Worm (Caenorhabditis elegans) whole organism, L1 larva: ENCODE data around the gene EGAP1.1.

ENCODE experiments used
- C04F5.9 ChIP-seq: sonication (generic microtip); optimal IDR thresholded peaks from 2 replicates; lab custom pipeline; 2016; ENCODE audit warnings: missing genetic modification characterization, missing compliant biosample characterization
- F16B12.6 ChIP-seq: fragments of 150-350 bp; optimal IDR thresholded peaks from 2 replicates; lab custom pipeline; 2014; ENCODE audit warnings: missing biosample characterization, missing genetic modification characterization
- Y116A8C.19 ChIP-seq: sonication (generic microtip); optimal IDR thresholded peaks from 2 replicates; lab custom pipeline; 2016; ENCODE audit warnings: missing compliant biosample characterization, missing genetic modification characterization, borderline replicate concordance
- aha-1 ChIP-seq: fragments of 150-350 bp; optimal IDR thresholded peaks from 2 replicates; lab custom pipeline; 2014; ENCODE audit warnings: missing biosample characterization, missing genetic modification characterization
- aly-2 ChIP-seq: fragments of 150-350 bp; optimal IDR thresholded peaks from 2 replicates; lab custom pipeline; 2014; ENCODE audit warnings: missing biosample characterization, missing genetic modification characterization
- ama-1 ChIP-seq: fragments of 150-350 bp; optimal IDR thresholded peaks from 2 replicates; lab custom pipeline; 2014
- blmp-1 ChIP-seq: fragments of 150-350 bp; optimal IDR thresholded peaks from 2 replicates; lab custom pipeline; 2014; ENCODE audit warnings: missing biosample characterization, missing genetic modification characterization
- ceh-63 ChIP-seq: fragments of 200-800 bp; sonication (Bioruptor generic); optimal IDR thresholded peaks from 2 replicates; lab custom pipeline; 2018; ENCODE audit warnings: mild to moderate bottlenecking, missing genetic modification characterization, missing compliant biosample characterization
- ceh-82 ChIP-seq, 3 experiments: fragments of 150-350 bp in 1 of 3; sonication (generic microtip) in 2 of 3; optimal IDR thresholded peaks; 2 replicates each; lab custom pipeline; 2014 to 2017; ENCODE audit warnings: missing biosample characterization in 3 of 3, missing genetic modification characterization in 3 of 3
- ceh-90 ChIP-seq: sonication (generic microtip); optimal IDR thresholded peaks from 2 replicates; lab custom pipeline; 2016; ENCODE audit warnings: missing genetic modification characterization, missing compliant biosample characterization
- dpl-1 ChIP-seq, 3 experiments: fragments of 150-350 bp in 2 of 3; sonication (generic microtip) in 1 of 3; optimal IDR thresholded peaks; 2 replicates each; lab custom pipeline; 2014 to 2017; ENCODE audit warnings: missing biosample characterization in 3 of 3, missing genetic modification characterization in 3 of 3, missing genetic modification reagents in 3 of 3
- efl-1 ChIP-seq, 4 experiments: fragments of 150-350 bp; optimal IDR thresholded peaks in 3 of 4; peaks in 1 of 4; 1 replicate in 1 of 4; 2 replicates in 3 of 4; lab custom pipeline; 2014; ENCODE audit warnings: missing biosample characterization in 2 of 4, missing genetic modification characterization in 2 of 4, missing genetic modification reagents in 2 of 4
- egl-13 ChIP-seq: sonication (generic microtip); optimal IDR thresholded peaks from 2 replicates; lab custom pipeline; 2016; ENCODE audit warnings: missing genotype, missing genetic modification reagents, missing genetic modification characterization, missing compliant biosample characterization
- egl-27 ChIP-seq, 2 experiments: fragments of 150-350 bp in 1 of 2; sonication (generic microtip); optimal IDR thresholded peaks; 3 replicates each; lab custom pipeline; 2017 to 2018; ENCODE audit warnings: missing biosample characterization in 2 of 2, missing genetic modification characterization in 2 of 2, missing genetic modification reagents in 2 of 2
- fkh-10 ChIP-seq: sonication (generic microtip); optimal IDR thresholded peaks from 2 replicates; lab custom pipeline; 2017; ENCODE audit warnings: missing biosample characterization, missing genetic modification reagents, missing genetic modification characterization
- fkh-8 ChIP-seq: sonication (generic microtip); optimal IDR thresholded peaks from 2 replicates; lab custom pipeline; 2016; ENCODE audit warnings: mild to moderate bottlenecking, missing genetic modification characterization, missing compliant biosample characterization
- fos-1 ChIP-seq: fragments of 150-350 bp; optimal IDR thresholded peaks from 2 replicates; lab custom pipeline; 2014; ENCODE audit warnings: missing biosample characterization, missing genetic modification characterization
- grh-1 ChIP-seq: fragments of 200-800 bp; sonication (Bioruptor generic); IDR thresholded peaks from 2 replicates; pipeline ENCODE4 v1.3.6; 2022; ENCODE audit warnings: missing genetic modification reagents, missing genetic modification characterization, missing compliant biosample characterization
- irx-1 ChIP-seq: sonication (generic microtip); optimal IDR thresholded peaks from 2 replicates; lab custom pipeline; 2016; ENCODE audit warnings: missing genetic modification characterization, missing compliant biosample characterization
- jun-1 ChIP-seq: fragments of 150-350 bp; optimal IDR thresholded peaks from 2 replicates; lab custom pipeline; 2014; ENCODE audit warnings: missing biosample characterization, missing genetic modification reagents, missing genetic modification characterization
- lin-13 ChIP-seq: fragments of 150-350 bp; optimal IDR thresholded peaks from 2 replicates; lab custom pipeline; 2014; ENCODE audit warnings: missing biosample characterization, missing genetic modification reagents, missing genetic modification characterization
- lin-14 ChIP-seq: fragments of 200-800 bp; sonication (Bioruptor generic); optimal IDR thresholded peaks from 2 replicates; lab custom pipeline; 2018; ENCODE audit warnings: mild to moderate bottlenecking, missing genetic modification characterization, moderate library complexity, missing compliant biosample characterization
- lin-15B ChIP-seq: fragments of 150-350 bp; sonication (generic microtip); optimal IDR thresholded peaks from 3 replicates; lab custom pipeline; 2014; ENCODE audit warnings: missing biosample characterization, missing genetic modification characterization
- lin-35 ChIP-seq, 2 experiments: fragments of 150-350 bp; optimal IDR thresholded peaks; 2 replicates each; lab custom pipeline; 2014; ENCODE audit warnings: missing biosample characterization in 2 of 2, missing genetic modification characterization in 2 of 2, missing genetic modification reagents in 2 of 2
- lsy-2 ChIP-seq, 2 experiments: fragments of 150-350 bp; optimal IDR thresholded peaks; 2 replicates each; lab custom pipeline; 2014; ENCODE audit warnings: missing biosample characterization in 2 of 2, missing genetic modification characterization in 2 of 2
- mdl-1 ChIP-seq, 2 experiments: fragments of 150-350 bp; optimal IDR thresholded peaks; 2 replicates each; lab custom pipeline; 2014 to 2017; ENCODE audit warnings: missing biosample characterization in 2 of 2, missing genetic modification characterization in 2 of 2, inconsistent platforms in 1 of 2
- mep-1 ChIP-seq: fragments of 150-350 bp; optimal IDR thresholded peaks from 2 replicates; lab custom pipeline; 2014; ENCODE audit warnings: missing biosample characterization, missing genetic modification characterization
- nhr-11 ChIP-seq: fragments of 150-350 bp; optimal IDR thresholded peaks from 2 replicates; lab custom pipeline; 2014; ENCODE audit warnings: missing biosample characterization, missing genetic modification characterization
- nhr-12 ChIP-seq: sonication (generic microtip); optimal IDR thresholded peaks from 2 replicates; lab custom pipeline; 2017; ENCODE audit warnings: missing biosample characterization, missing genetic modification characterization
- nhr-19 ChIP-seq: fragments of 200-800 bp; sonication (Bioruptor generic); conservative IDR thresholded peaks from 2 replicates; pipeline ENCODE4 v1.3.6; 2022; ENCODE audit warnings: missing genetic modification characterization, missing compliant biosample characterization
- nhr-20 ChIP-seq: sonication (generic microtip); optimal IDR thresholded peaks from 2 replicates; lab custom pipeline; 2016; ENCODE audit warnings: mild to moderate bottlenecking, missing genetic modification characterization, missing compliant biosample characterization
- nhr-237 ChIP-seq: fragments of 150-350 bp; optimal IDR thresholded peaks from 2 replicates; lab custom pipeline; 2014; ENCODE audit warnings: missing biosample characterization, missing genetic modification characterization
- nhr-28 ChIP-seq: fragments of 150-350 bp; optimal IDR thresholded peaks from 2 replicates; lab custom pipeline; 2014; ENCODE audit warnings: missing biosample characterization, missing genetic modification characterization
- nhr-47 ChIP-seq: sonication (generic microtip); optimal IDR thresholded peaks from 2 replicates; lab custom pipeline; 2016; ENCODE audit warnings: mild to moderate bottlenecking, missing genetic modification characterization, moderate library complexity, missing compliant biosample characterization
- nhr-71 ChIP-seq: sonication (generic microtip); optimal IDR thresholded peaks from 2 replicates; lab custom pipeline; 2016; ENCODE audit warnings: mild to moderate bottlenecking, missing genetic modification characterization, moderate library complexity, missing compliant biosample characterization
- nhr-84 ChIP-seq: sonication (generic microtip); optimal IDR thresholded peaks from 2 replicates; lab custom pipeline; 2017; ENCODE audit warnings: missing biosample characterization, missing genetic modification characterization
- nhr-85 ChIP-seq: sonication (generic microtip); peaks from one replicate; lab custom pipeline; 2016; ENCODE audit warnings: missing genetic modification characterization, inconsistent platforms, missing compliant biosample characterization
- nhr-90 ChIP-seq: sonication (generic microtip); optimal IDR thresholded peaks from 2 replicates; lab custom pipeline; 2016; ENCODE audit warnings: mild to moderate bottlenecking, missing genetic modification characterization, missing compliant biosample characterization; ENCODE audit not compliant: poor library complexity
- pax-3 ChIP-seq: fragments of 200-800 bp; sonication (Bioruptor generic); optimal IDR thresholded peaks from 2 replicates; lab custom pipeline; 2018; ENCODE audit warnings: mild to moderate bottlenecking, missing genetic modification characterization, moderate library complexity, missing compliant biosample characterization
- rnt-1 ChIP-seq: sonication (generic microtip); optimal IDR thresholded peaks from 2 replicates; lab custom pipeline; 2016; ENCODE audit warnings: mild to moderate bottlenecking, missing genetic modification characterization, moderate library complexity, missing compliant biosample characterization
- snu-23 ChIP-seq: sonication (generic microtip); optimal IDR thresholded peaks from 2 replicates; lab custom pipeline; 2016; ENCODE audit warnings: missing genetic modification characterization, missing compliant biosample characterization
- swsn-7 ChIP-seq: sonication (generic microtip); optimal IDR thresholded peaks from 2 replicates; lab custom pipeline; 2016; ENCODE audit warnings: missing genetic modification characterization, missing compliant biosample characterization
- tbx-2 ChIP-seq: sonication (generic microtip); optimal IDR thresholded peaks from 2 replicates; lab custom pipeline; 2016; ENCODE audit warnings: missing genetic modification characterization, missing compliant biosample characterization
- xbp-1 ChIP-seq: sonication (generic microtip); optimal IDR thresholded peaks from 2 replicates; lab custom pipeline; 2016; ENCODE audit warnings: missing genetic modification characterization, missing compliant biosample characterization
- zag-1 ChIP-seq: fragments of 150-350 bp; optimal IDR thresholded peaks from 2 replicates; lab custom pipeline; 2014; ENCODE audit warnings: missing biosample characterization, missing genetic modification characterization
- zip-4 ChIP-seq: fragments of 200-800 bp; sonication (Bioruptor generic); optimal IDR thresholded peaks from 2 replicates; lab custom pipeline; 2018; ENCODE audit warnings: mild to moderate bottlenecking, missing genetic modification characterization, moderate library complexity, missing compliant biosample characterization
- ztf-11 ChIP-seq, 2 experiments: sonication (generic microtip); optimal IDR thresholded peaks; 2 replicates each; lab custom pipeline; 2016 to 2017; ENCODE audit warnings: missing genetic modification characterization in 2 of 2, missing biosample characterization in 1 of 2, missing compliant biosample characterization in 1 of 2

EGAP1.1 gene

DNA sequence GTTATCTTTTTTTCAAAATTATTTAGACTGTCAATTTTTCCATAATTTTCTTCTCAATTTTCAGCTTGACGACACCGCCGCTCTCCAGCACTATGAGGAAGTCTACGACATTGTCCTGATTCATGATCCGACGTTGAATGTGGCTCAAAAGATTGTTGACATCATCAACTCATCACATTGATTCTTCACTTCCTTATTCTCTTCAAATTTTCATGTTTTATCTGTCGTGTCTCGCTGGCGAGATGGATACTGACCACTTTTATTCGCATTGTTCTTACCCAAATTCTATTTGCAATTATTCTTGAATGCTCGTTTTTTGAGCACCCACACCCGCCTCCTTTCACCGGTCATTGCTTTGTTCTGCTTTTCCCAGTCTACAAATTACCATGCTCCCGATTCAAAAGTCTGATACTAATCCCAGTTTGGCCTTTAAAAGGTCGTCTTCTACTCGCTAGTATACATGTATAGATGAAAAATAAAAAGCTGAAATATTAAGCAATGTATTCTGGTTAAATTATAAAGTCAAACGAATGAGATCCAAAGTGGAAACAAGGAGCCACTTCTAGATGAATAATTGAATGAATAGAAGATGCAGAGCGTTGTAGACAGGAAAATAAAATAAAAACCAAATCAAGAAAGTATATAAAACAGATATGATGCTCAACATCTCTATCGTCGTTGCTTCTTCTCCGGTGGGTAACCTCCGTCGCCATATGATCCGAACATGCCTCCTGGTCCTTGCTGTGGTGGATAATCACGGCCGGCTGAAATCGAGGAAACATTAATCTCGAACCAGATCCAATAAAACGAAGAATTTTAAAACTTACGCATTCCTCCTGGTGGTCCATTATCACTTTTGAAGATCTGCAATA is 16.3 kb upstream of the EGAP1.1 start (continued):
- peak; percentile 4 for TF ChIP-seq nhr-90 (tag; lab: Kevin White, UChicago)
- peak; percentile 9 for TF ChIP-seq ama-1
- no peak for TF ChIP-seq irx-1 (tag; lab: Kevin White, UChicago)
- no peak for TF ChIP-seq egl-27 (tag; optimal IDR thresholded peaks at IDR 0.05; lab: Kevin White, UChicago)
- no peak for TF ChIP-seq zip-4 (GFP tag; lab: Kevin White, UChicago)

DNA sequence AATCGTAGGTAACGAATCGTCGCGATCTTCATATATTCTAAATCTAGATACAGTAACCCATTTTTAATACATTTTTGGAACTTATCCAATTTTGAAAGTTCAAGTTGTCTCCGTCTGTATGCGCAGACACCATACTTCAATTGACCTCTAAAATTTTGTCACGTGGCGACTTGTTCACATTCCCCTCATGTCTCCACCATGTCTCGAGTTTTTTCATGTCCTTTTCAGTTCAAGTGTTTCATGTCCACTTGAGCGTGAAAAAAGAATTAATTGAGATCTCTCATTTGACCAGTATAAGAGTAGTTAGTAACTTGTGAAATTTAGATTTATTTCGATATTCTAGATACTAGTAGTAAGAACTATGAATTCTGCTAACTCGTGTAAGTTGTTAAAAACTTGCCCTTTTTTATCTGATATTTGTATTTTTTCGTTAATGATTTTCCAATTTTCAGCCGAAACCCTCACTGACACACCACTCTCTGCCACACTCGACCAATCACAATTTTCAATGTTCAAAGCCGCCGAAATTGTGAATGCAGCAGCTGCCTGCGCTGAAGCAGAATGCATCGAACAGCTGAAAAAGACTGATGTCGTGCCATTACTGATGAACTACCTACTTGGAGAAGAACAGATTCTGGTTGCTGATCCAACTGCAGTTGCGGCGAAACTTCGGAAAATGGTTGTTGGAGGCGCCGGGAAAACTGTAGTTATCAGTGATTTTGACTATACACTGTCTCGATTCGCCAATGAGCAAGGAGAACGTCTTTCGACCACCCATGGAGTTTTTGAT is 14.8 kb upstream of the EGAP1.1 start:
- no peak for TF ChIP-seq pax-3 (tag; lab: Kevin White, UChicago)
- TF ChIP-seq mdl-1 (tag; optimal IDR thresholded peaks at IDR 0.05; lab: Kevin White, UChicago) = peak in 1 of 2 experiments; percentile 63
- TF ChIP-seq fkh-8 (tag; lab: Kevin White, UChicago) = peak; percentile 13
- TF ChIP-seq C04F5.9 (tag; lab: Kevin White, UChicago) = no peak
- TF ChIP-seq lin-15B = no peak
- peak; percentile 1 for TF ChIP-seq F16B12.6 (tag; lab: Kevin White, UChicago)
- TF ChIP-seq lin-35 (GFP tag; optimal IDR thresholded peaks at IDR 0.05; lab: Kevin White, UChicago) = peak; percentile 3 to 53
- TF ChIP-seq ceh-82 (tag; optimal IDR thresholded peaks at IDR 0.05; lab: Kevin White, UChicago) = peak in 1 of 3 experiments; percentile 12
- TF ChIP-seq nhr-90 (tag; lab: Kevin White, UChicago) = no peak
- TF ChIP-seq ceh-90 (tag; lab: Kevin White, UChicago) = no peak
- TF ChIP-seq nhr-47 = peak; percentile 12
- peak; percentile 52; the same call in 1 of the 2 replicates for TF ChIP-seq grh-1 (GFP tag; lab: Robert Waterston, UW)
- TF ChIP-seq efl-1 (optimal IDR thresholded peaks at IDR 0.05; lab: Kevin White, UChicago) = peak in 1 of 2 experiments; percentile 14
- TF ChIP-seq efl-1 (GFP tag; optimal IDR thresholded peaks at IDR 0.05 in 1 of 2; lab: Kevin White, UChicago) = peak in 1 of 2 experiments; percentile 93
- no peak for TF ChIP-seq lin-13 (GFP tag; lab: Kevin White, UChicago)
- peak in 2 of 3 experiments; percentile 25 for TF ChIP-seq dpl-1 (GFP tag; optimal IDR thresholded peaks at IDR 0.05; lab: Kevin White, UChicago)
- TF ChIP-seq fos-1 (tag; lab: Kevin White, UChicago) = no peak
- no peak for TF ChIP-seq ceh-63 (GFP tag; lab: Kevin White, UChicago)
- peak; percentile 71 for TF ChIP-seq nhr-20 (tag; lab: Kevin White, UChicago)
- peak; percentile 84 for TF ChIP-seq lin-14 (GFP tag; lab: Kevin White, UChicago)
- TF ChIP-seq nhr-237 = no peak
- TF ChIP-seq nhr-28 (tag; lab: Kevin White, UChicago) = no peak
- no peak for TF ChIP-seq ztf-11 (tag; optimal IDR thresholded peaks at IDR 0.05; lab: Kevin White, UChicago)
- no peak for TF ChIP-seq aha-1 (tag; lab: Kevin White, UChicago)
- TF ChIP-seq fkh-10 = peak; percentile 50
- no peak for TF ChIP-seq aly-2 (tag; lab: Kevin White, UChicago)
- TF ChIP-seq egl-13 (tag; lab: Kevin White, UChicago) = no peak
- no peak for TF ChIP-seq rnt-1 (tag; lab: Kevin White, UChicago)
- peak; percentile 19 for TF ChIP-seq swsn-7
- peak; percentile 46 for TF ChIP-seq blmp-1 (tag; lab: Kevin White, UChicago)
- TF ChIP-seq jun-1 (tag; lab: Kevin White, UChicago) = no peak
- no peak for TF ChIP-seq nhr-84 (tag; lab: Kevin White, UChicago)
- peak; percentile 72 for TF ChIP-seq nhr-71 (tag; lab: Kevin White, UChicago)
- peak; percentile 33 for TF ChIP-seq tbx-2
- TF ChIP-seq Y116A8C.19 (tag; lab: Kevin White, UChicago) = no peak
- peak; percentile 59 for TF ChIP-seq mep-1
- TF ChIP-seq nhr-19 (GFP tag; lab: Robert Waterston, UW) = peak; percentile 32; the same call in 1 of the 2 replicates
- TF ChIP-seq nhr-11 = no peak
- TF ChIP-seq zag-1 (tag; lab: Kevin White, UChicago) = no peak
- TF ChIP-seq snu-23 (GFP tag; lab: Kevin White, UChicago) = peak; percentile 72
- TF ChIP-seq nhr-85 (tag; lab: Kevin White, UChicago) = peak; percentile 91
- TF ChIP-seq xbp-1 (tag; lab: Kevin White, UChicago) = no peak
- TF ChIP-seq lsy-2 (tag; optimal IDR thresholded peaks at IDR 0.05; lab: Kevin White, UChicago) = peak; percentile 34 to 52
- TF ChIP-seq nhr-12 (tag; lab: Kevin White, UChicago) = no peak
